Fruit fly (Drosophila melanogaster) whole organism, pupa: ENCODE data around the gene His2Av.

Source experiments
- CG10348 ChIP-seq: fragments of 200-800 bp; sonication (Bioruptor generic); IDR thresholded peaks from 2 replicates; pipeline ENCODE4 v1.3.6; 2022; ENCODE audit warnings: missing biosample characterization, missing genetic modification characterization
- CG12605 ChIP-seq: fragments of 200-800 bp; sonication (Bioruptor generic); IDR thresholded peaks from 2 replicates; pipeline ENCODE4 v1.3.6; 2022; ENCODE audit warnings: missing biosample characterization, missing genetic modification characterization
- CG13204 ChIP-seq: fragments of 200-800 bp; sonication (Bioruptor generic); optimal IDR thresholded peaks from 2 replicates; lab custom pipeline; 2018; ENCODE audit warnings: missing biosample characterization, mild to moderate bottlenecking, missing genetic modification characterization, moderate library complexity
- CG14655 ChIP-seq: fragments of 200-800 bp; sonication (Bioruptor generic); optimal IDR thresholded peaks from 3 replicates; lab custom pipeline; 2017; ENCODE audit warnings: mild to moderate bottlenecking, missing biosample characterization, missing genetic modification reagents, missing genetic modification characterization
- CG15710 ChIP-seq: fragments of 200-800 bp; sonication (Bioruptor generic); optimal IDR thresholded peaks from 2 replicates; lab custom pipeline; 2018; ENCODE audit warnings: missing biosample characterization, mild to moderate bottlenecking, missing genetic modification characterization, moderate library complexity
- CG17806 ChIP-seq: fragments of 200-800 bp; sonication (Bioruptor generic); optimal IDR thresholded peaks from 2 replicates; lab custom pipeline; 2018; ENCODE audit warnings: missing biosample characterization, mild to moderate bottlenecking, missing genetic modification characterization, moderate library complexity
- CG32121 ChIP-seq: fragments of 200-800 bp; sonication (Bioruptor generic); IDR thresholded peaks from 2 replicates; pipeline ENCODE4 v1.3.6; 2022; ENCODE audit warnings: missing biosample characterization, missing genetic modification characterization
- CG34367 ChIP-seq: fragments of 200-800 bp; sonication (Bioruptor generic); optimal IDR thresholded peaks from 2 replicates; lab custom pipeline; 2018; ENCODE audit warnings: missing biosample characterization, mild to moderate bottlenecking, missing genetic modification characterization
- CG4496 ChIP-seq: fragments of 200-800 bp; sonication (Bioruptor generic); IDR thresholded peaks from 3 replicates; pipeline ENCODE4 v1.3.6; 2022; ENCODE audit warnings: missing biosample characterization, missing genetic modification characterization
- CG8159 ChIP-seq: fragments of 200-800 bp; sonication (Bioruptor generic); optimal IDR thresholded peaks from 3 replicates; lab custom pipeline; 2018; ENCODE audit warnings: missing biosample characterization, mild to moderate bottlenecking, missing genetic modification characterization, moderate library complexity
- CG8301 ChIP-seq: fragments of 200-800 bp; sonication (Bioruptor generic); optimal IDR thresholded peaks from 2 replicates; lab custom pipeline; 2018; ENCODE audit warnings: missing biosample characterization, mild to moderate bottlenecking, missing genetic modification characterization
- CG9948 ChIP-seq: fragments of 200-800 bp; sonication (Bioruptor generic); optimal IDR thresholded peaks from 2 replicates; lab custom pipeline; 2018; ENCODE audit warnings: missing biosample characterization, mild to moderate bottlenecking, missing genetic modification characterization, moderate library complexity
- D1 ChIP-seq: fragments of 200-800 bp; sonication (Bioruptor generic); optimal IDR thresholded peaks from 2 replicates; lab custom pipeline; 2018; ENCODE audit warnings: missing biosample characterization, mild to moderate bottlenecking, missing genetic modification characterization, moderate library complexity
- EcR ChIP-seq: fragments of 200-800 bp; sonication (Bioruptor generic); optimal IDR thresholded peaks from 3 replicates; lab custom pipeline; 2019; ENCODE audit warnings: missing biosample characterization, missing genetic modification characterization, mild to moderate bottlenecking, moderate library complexity, missing genetic modification reagents
- Ets98B ChIP-seq: fragments of 200-800 bp; sonication (Bioruptor generic); IDR thresholded peaks from 2 replicates; pipeline ENCODE4 v1.3.6; 2022; ENCODE audit warnings: missing biosample characterization, missing genetic modification characterization
- Pif1A ChIP-seq: fragments of 200-800 bp; sonication (Bioruptor generic); optimal IDR thresholded peaks from 3 replicates; lab custom pipeline; 2016; ENCODE audit warnings: missing biosample characterization, missing genetic modification characterization
- Pif1B ChIP-seq: fragments of 200-800 bp; sonication (Bioruptor generic); optimal IDR thresholded peaks from 3 replicates; lab custom pipeline; 2016; ENCODE audit warnings: missing biosample characterization, missing genetic modification characterization
- Snoo ChIP-seq: fragments of 200-800 bp; sonication (Bioruptor generic); optimal IDR thresholded peaks from 3 replicates; lab custom pipeline; 2017; ENCODE audit warnings: missing biosample characterization, mild to moderate bottlenecking, missing genetic modification characterization, inconsistent platforms
- fd96Ca ChIP-seq: fragments of 200-800 bp; sonication (Bioruptor generic); IDR thresholded peaks from 3 replicates; pipeline ENCODE4 v1.3.6; 2022; ENCODE audit warnings: missing biosample characterization, missing genetic modification characterization
- gl ChIP-seq: fragments of 200-800 bp; sonication (Bioruptor generic); optimal IDR thresholded peaks from 2 replicates; lab custom pipeline; 2018; ENCODE audit warnings: missing biosample characterization, mild to moderate bottlenecking, missing genetic modification characterization
- rn ChIP-seq: fragments of 200-800 bp; sonication (Bioruptor generic); IDR thresholded peaks from 2 replicates; pipeline ENCODE4 v1.3.6; 2022; ENCODE audit warnings: missing biosample characterization, missing genetic modification characterization

The His2Av gene

dm6 chr3R:26853699-26854098 is 13.0 kb upstream of the His2Av start:
- TF ChIP-seq CG17806 (tag; lab: Kevin White, UChicago) (peak; percentile 7), CG12605 (no peak; the same call in 1 of the 2 replicates), fd96Ca (GFP tag; lab: Robert Waterston, UW) (peak; percentile 61; the same call in 2 of the 3 replicates), Pif1A (GFP tag; lab: Kevin White, UChicago) (peak; percentile 32), Pif1B (GFP tag; lab: Kevin White, UChicago) (no peak), CG15710 (tag; lab: Kevin White, UChicago) (peak; percentile 28), CG10348 (no peak), CG14655 (peak; percentile 30), CG4496 (GFP tag; lab: Robert Waterston, UW) (peak; percentile 34; the same call in 1 of the 3 replicates), Snoo (tag; lab: Kevin White, UChicago) (no peak), CG8159 (tag; lab: Kevin White, UChicago) (peak; percentile 30), Ets98B (GFP tag; lab: Robert Waterston, UW) (peak; percentile 28; the same call in 1 of the 2 replicates)

- TF ChIP-seq Pif1A (GFP tag; lab: Kevin White, UChicago) (peak; percentile 51), CG9948 (tag; lab: Kevin White, UChicago) (peak; percentile 31), CG13204 (GFP tag; lab: Kevin White, UChicago) (peak; percentile 38), CG4496 (GFP tag; lab: Robert Waterston, UW) (peak; percentile 88), rn (peak; percentile 13; the same call in 1 of the 2 replicates), CG14655 (no peak), Ets98B (GFP tag; lab: Robert Waterston, UW) (peak; percentile 76), CG15710 (tag; lab: Kevin White, UChicago) (peak; percentile 45), CG12605 (peak; percentile 59), CG32121 (GFP tag; lab: Robert Waterston, UW) (peak; percentile 75), CG8159 (tag; lab: Kevin White, UChicago) (peak; percentile 43), Snoo (tag; lab: Kevin White, UChicago) (peak; percentile 81), Pif1B (GFP tag; lab: Kevin White, UChicago) (no peak), EcR (GFP tag; lab: Kevin White, UChicago) (no peak), CG17806 (tag; lab: Kevin White, UChicago) (peak; percentile 22), CG8301 (peak; percentile 15), fd96Ca (GFP tag; lab: Robert Waterston, UW) (peak; percentile 74; the same call in 1 of the 3 replicates), gl (tag; lab: Kevin White, UChicago) (no peak), D1 (tag; lab: Kevin White, UChicago) (no peak), CG10348 (no peak), CG34367 (tag; lab: Kevin White, UChicago) (peak; percentile 34)
Measured at dm6 chr3R:26859228-26859627, 7.5 kb upstream of the His2Av start.

- no peak for TF ChIP-seq Pif1B (GFP tag; lab: Kevin White, UChicago)
- TF ChIP-seq CG12605 = no peak
- TF ChIP-seq CG32121 (GFP tag; lab: Robert Waterston, UW) = no peak
- TF ChIP-seq CG15710 (tag; lab: Kevin White, UChicago) = no peak
- TF ChIP-seq CG8159 (tag; lab: Kevin White, UChicago) = no peak
- no peak for TF ChIP-seq CG17806 (tag; lab: Kevin White, UChicago)
- TF ChIP-seq gl (tag; lab: Kevin White, UChicago) = no peak
- TF ChIP-seq Snoo (tag; lab: Kevin White, UChicago) = no peak
- TF ChIP-seq CG14655 = no peak
- TF ChIP-seq CG13204 (GFP tag; lab: Kevin White, UChicago) = no peak
- TF ChIP-seq rn = no peak
Measured at dm6 chr3R:26862213-26862612, 4.5 kb upstream of the His2Av start.

DNA sequence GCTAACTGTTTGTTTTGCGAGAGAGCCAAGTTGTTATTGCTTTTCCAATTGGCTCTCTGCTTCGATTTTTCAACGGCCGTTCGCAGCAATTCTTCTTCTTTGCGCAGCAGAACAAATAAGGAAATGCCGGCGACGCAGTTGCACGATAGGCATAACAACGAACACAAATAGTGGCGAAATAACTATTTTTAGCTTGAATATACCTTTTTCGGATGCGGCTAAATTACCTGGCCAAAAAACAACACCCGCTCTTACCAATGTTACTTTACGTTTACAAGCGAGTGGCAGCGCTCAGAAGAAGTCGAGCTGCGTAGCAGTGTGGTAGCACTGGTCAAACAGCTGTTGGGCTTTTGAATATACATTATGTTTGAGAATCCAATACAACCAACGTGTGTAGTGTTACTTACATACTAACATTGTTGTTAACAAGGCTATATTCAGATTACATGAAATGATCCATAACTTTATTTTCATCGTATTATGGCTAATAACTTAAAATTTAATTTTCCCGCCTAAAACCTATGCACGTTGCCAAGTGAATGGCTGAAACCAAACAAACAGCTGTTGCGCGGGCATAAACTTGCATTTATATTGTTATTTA is 3.8 kb upstream of the His2Av start, which contains the start of the genes Lerp and IntS12:
Lerp (minus strand) TSS at position 283 of the 601 bp plus-strand sequence.
IntS12 (plus strand) TSS at position 529 of the 601 bp plus-strand sequence.
- TF ChIP-seq CG10348 (no peak), Pif1B (GFP tag; lab: Kevin White, UChicago) (no peak), CG14655 (no peak)
- TF ChIP-seq, all 21 proteins: peak for 0

DNA sequence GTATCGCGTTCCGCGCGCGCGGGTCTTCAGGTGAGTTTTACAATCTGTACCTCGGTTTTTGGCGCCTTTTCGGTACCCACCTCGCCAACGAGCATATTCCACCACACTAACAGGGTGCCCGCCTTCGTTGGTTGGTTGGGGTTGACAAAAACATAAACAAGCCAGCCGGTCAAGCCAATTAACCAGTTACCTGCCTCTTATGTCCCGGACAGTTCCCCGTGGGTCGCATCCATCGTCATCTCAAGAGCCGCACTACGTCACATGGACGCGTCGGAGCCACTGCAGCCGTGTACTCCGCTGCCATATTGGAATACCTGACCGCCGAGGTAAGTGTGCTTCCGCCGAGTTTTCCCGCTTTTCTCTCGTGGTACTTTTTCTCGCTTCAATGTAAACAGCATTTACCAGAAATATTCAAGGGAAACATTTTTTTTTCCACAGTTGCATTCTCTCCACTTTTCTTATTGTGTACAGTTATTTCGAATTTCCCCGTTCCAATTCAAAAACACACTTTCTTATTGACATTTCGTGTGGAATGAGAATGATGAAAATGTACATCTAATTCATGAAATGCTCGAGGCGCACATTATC is 822 bp downstream of the His2Av start:
- peak; percentile 45; the same call in 1 of the 2 replicates for TF ChIP-seq Ets98B (GFP tag; lab: Robert Waterston, UW)
- no peak for TF ChIP-seq CG17806 (tag; lab: Kevin White, UChicago)
- TF ChIP-seq D1 (tag; lab: Kevin White, UChicago) = no peak
- TF ChIP-seq CG32121 (GFP tag; lab: Robert Waterston, UW) = 0 out of 2 replicates have a peak, but pooled peaks have one; percentile 31
- TF ChIP-seq CG9948 (tag; lab: Kevin White, UChicago) = no peak
- no peak for TF ChIP-seq CG15710 (tag; lab: Kevin White, UChicago)
- no peak for TF ChIP-seq CG10348
- peak; percentile 35; the same call in 1 of the 3 replicates for TF ChIP-seq fd96Ca (GFP tag; lab: Robert Waterston, UW)
- no peak for TF ChIP-seq Snoo (tag; lab: Kevin White, UChicago)
- TF ChIP-seq CG8159 (tag; lab: Kevin White, UChicago) = no peak
- TF ChIP-seq rn = no peak
- TF ChIP-seq gl (tag; lab: Kevin White, UChicago) = no peak
- no peak for TF ChIP-seq CG14655
- no peak for TF ChIP-seq Pif1B (GFP tag; lab: Kevin White, UChicago)
- TF ChIP-seq CG8301 = no peak
- no peak for TF ChIP-seq EcR (GFP tag; lab: Kevin White, UChicago)
- no peak for TF ChIP-seq CG34367 (tag; lab: Kevin White, UChicago)
- no peak for TF ChIP-seq CG13204 (GFP tag; lab: Kevin White, UChicago)
- TF ChIP-seq CG4496 (GFP tag; lab: Robert Waterston, UW) = 0 out of 3 replicates have a peak, but pooled peaks have one; percentile 15
- no peak for TF ChIP-seq Pif1A (GFP tag; lab: Kevin White, UChicago)
- TF ChIP-seq CG12605 = peak; percentile 47; the same call in 1 of the 2 replicates
